Worm (Caenorhabditis elegans): Measurements from ENCODE around the gene idpp-4.

Gene idpp-4

DNA sequence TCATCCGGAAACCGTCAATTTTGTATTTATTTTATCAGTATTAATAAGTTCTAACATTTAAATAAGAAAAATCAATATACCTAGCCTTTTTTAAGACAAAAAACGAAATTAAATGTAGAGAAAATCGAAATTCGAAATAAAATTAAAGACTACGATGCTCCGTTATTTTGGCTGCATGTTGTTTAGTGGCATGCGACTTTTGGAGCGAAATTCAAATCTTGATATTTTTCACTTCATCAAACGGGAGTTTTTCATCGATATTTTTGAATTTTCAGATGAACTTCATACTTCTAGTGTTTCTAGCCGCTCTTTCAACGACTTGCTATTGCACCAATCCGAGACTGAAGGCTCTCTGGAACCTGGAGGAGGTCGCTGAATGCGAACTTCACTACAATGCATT lies 29.2 kb downstream of the idpp-4 start, which contains the start of gene C07E3.9:
TSS of gene C07E3.9 (plus strand) at position 270 of the 400 bp plus-strand sequence.
- TF ChIP-seq tbx-37 (GFP tag; conservative IDR thresholded peaks at IDR 0.05): no peak
- TF ChIP-seq ceh-13 (GFP tag; optimal IDR thresholded peaks at IDR 0.05): no peak
- no peak for TF ChIP-seq B0310.2 (tag; optimal IDR thresholded peaks at IDR 0.05)
- no peak for TF ChIP-seq ama-1 (optimal IDR thresholded peaks at IDR 0.05)
- TF ChIP-seq hmg-4 (GFP tag; optimal IDR thresholded peaks at IDR 0.05): no peak
- TF ChIP-seq flt-1 (GFP tag; IDR thresholded peaks at IDR 0.05): no peak
- no peak for TF ChIP-seq ets-7 (tag; optimal IDR thresholded peaks at IDR 0.05)

DNA sequence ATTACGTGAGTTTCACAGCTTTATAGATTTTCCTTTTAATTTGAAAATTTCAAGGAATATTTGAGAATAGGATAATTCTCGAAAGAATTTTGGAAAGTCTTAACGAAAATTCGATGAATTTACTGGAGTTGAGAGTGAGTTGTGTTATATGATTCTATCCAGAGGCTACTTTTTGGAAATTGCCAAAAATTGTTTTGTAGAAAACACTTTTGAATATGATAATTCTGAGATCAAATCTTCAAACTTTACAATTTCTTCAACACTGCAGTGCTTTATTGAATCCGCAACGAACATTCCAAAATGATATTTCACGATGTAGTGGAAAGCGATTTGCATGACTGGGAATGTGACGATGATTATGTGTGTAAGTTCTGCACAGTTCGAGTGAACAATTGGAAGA lies 30.7 kb downstream of the idpp-4 start, which contains the start of gene C07E3.8:
TSS of gene C07E3.8 (plus strand) at position 301 of the 400 bp plus-strand sequence.
- TF ChIP-seq hnd-1 (tag; optimal IDR thresholded peaks at IDR 0.05): no peak

DNA sequence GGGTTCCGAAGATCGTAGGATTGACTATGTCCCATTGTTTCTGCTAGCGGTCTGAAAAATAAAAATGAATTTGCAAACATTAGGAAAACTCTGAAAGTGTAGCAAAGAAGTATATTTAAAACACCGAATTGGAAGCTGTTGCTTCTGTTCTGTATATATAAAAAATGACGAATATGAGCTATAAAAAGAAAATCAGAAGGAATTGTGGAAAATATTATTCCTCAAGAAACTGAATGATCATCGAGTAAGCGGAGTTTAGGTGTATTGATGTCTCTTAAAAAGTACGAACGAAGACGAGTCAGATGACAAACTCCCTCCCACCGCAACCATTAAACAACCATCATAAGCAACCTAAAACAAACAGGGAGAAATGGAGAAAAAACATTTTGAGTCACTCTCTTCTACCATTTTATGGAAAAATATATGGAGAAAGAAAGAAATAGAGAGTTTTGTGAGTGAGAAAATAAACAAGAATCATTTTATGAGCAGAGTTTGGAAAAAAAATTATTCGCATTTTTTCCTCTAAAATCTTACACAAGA lies 36.3 kb downstream of the idpp-4 start, which contains the start of gene C07E3.3:
TSS of gene C07E3.3 (minus strand) at position 51 of the 540 bp plus-strand sequence.
- no peak for TF ChIP-seq hmbx-1 (tag; optimal IDR thresholded peaks at IDR 0.05)
- TF ChIP-seq aly-1 (tag; optimal IDR thresholded peaks at IDR 0.05): no peak
- TF ChIP-seq scrt-1 (GFP tag; IDR thresholded peaks at IDR 0.05): no peak
- no peak for TF ChIP-seq tbx-11 (GFP tag; IDR thresholded peaks at IDR 0.05)
- no peak for TF ChIP-seq sea-1 (GFP tag; conservative IDR thresholded peaks at IDR 0.05)
- TF ChIP-seq B0310.2 (tag; optimal IDR thresholded peaks at IDR 0.05): no peak

DNA sequence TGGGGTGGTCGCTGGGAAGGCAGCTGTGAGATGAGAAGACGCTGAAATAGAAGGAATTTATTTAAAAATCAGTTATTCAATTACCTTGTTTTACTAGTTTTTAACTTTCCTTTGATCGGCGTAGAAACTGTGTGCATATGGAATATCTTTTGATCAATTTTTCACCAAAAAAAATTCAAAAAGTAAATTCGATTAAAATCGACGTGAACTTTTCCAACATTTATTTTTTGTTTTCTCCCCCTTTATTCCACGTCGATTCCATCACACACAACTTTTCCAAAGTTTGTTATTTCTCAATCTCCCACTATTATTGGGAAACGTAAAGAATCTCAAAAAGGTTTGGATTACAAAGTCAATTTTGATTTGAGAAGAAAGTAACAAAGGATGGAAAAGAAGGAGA lies 39.2 kb downstream of the idpp-4 start, which contains the start of gene C07E3.4:
TSS of gene C07E3.4 (plus strand) at position 301 of the 400 bp plus-strand sequence.
- no peak for TF ChIP-seq pes-1 (GFP tag; IDR thresholded peaks at IDR 0.05)
- no peak for TF ChIP-seq B0310.2 (tag; optimal IDR thresholded peaks at IDR 0.05)
- TF ChIP-seq hnd-1 (tag; optimal IDR thresholded peaks at IDR 0.05): no peak
- no peak for TF ChIP-seq F13C5.2 (tag; optimal IDR thresholded peaks at IDR 0.05)
- TF ChIP-seq aly-1 (tag; optimal IDR thresholded peaks at IDR 0.05): no peak
- TF ChIP-seq tbx-11 (GFP tag; IDR thresholded peaks at IDR 0.05): no peak
- no peak for TF ChIP-seq ceh-13 (GFP tag; optimal IDR thresholded peaks at IDR 0.05)

DNA sequence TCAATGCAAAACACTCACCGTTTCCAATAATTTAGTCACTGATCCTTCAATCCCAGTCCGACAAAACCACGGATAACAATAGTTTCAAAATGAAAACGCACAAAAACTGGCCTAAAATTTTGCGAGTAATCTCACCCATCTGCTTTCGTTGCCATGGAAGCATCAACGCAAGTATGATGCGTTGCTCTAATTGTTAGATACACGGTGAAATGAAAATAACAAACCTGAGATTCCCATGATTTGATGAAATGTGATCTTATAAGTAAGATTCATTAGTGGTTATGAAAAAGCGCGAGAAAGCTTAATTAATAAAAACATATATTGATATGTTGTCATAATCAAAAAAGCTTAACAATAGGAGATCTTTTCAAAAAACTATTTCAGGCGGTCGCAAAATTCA lies 45.9 kb downstream of the idpp-4 start, which contains the start of gene ceh-57:
TSS of gene ceh-57 (minus strand) at position 95 of the 400 bp plus-strand sequence.
- TF ChIP-seq sea-1 (GFP tag; conservative IDR thresholded peaks at IDR 0.05) (no peak), ama-1 (optimal IDR thresholded peaks at IDR 0.05) (peak; percentile 65)

DNA sequence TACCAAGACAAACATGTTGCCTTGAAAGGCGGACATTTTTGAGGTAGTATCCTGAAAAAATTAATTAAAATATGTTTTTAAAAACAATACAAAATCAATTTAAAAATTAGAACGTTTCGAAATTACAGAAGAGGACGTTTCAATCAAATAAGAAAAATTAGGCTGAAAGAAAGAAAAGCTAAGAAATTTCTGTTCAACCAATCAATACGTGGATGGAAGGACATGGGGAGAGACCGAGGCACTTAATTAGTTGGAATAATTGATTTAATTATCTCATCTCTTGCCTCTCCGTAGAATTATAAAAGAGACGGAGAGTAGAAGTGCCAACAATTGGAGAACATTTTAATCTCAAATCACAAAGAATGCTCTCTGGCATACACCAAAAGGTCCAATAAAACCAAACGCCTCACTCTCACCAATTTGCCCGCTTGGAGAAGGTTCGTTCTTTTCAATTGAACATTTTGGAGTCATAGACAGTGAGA lies 48.3 kb downstream of the idpp-4 start, which contains the start of gene ceh-58:
TSS of gene ceh-58 (minus strand) at position 51 of the 482 bp plus-strand sequence.
- TF ChIP-seq tra-4 (tag; optimal IDR thresholded peaks at IDR 0.05) (no peak), F13C5.2 (tag; optimal IDR thresholded peaks at IDR 0.05) (no peak), ceh-13 (GFP tag; optimal IDR thresholded peaks at IDR 0.05) (no peak), ets-7 (tag; optimal IDR thresholded peaks at IDR 0.05) (no peak), hmg-4 (GFP tag; optimal IDR thresholded peaks at IDR 0.05) (no peak), hnd-1 (tag; optimal IDR thresholded peaks at IDR 0.05) (no peak), sea-1 (GFP tag; conservative IDR thresholded peaks at IDR 0.05) (no peak), hmbx-1 (tag; optimal IDR thresholded peaks at IDR 0.05) (no peak), scrt-1 (GFP tag; IDR thresholded peaks at IDR 0.05) (no peak), flt-1 (GFP tag; IDR thresholded peaks at IDR 0.05) (no peak), B0310.2 (tag; optimal IDR thresholded peaks at IDR 0.05) (no peak), tbx-37 (GFP tag; conservative IDR thresholded peaks at IDR 0.05) (no peak), aly-1 (tag; optimal IDR thresholded peaks at IDR 0.05) (no peak), ceh-36 (tag; optimal IDR thresholded peaks at IDR 0.05) (no peak), ama-1 (optimal IDR thresholded peaks at IDR 0.05) (no peak), tbx-11 (GFP tag; IDR thresholded peaks at IDR 0.05) (no peak)

DNA sequence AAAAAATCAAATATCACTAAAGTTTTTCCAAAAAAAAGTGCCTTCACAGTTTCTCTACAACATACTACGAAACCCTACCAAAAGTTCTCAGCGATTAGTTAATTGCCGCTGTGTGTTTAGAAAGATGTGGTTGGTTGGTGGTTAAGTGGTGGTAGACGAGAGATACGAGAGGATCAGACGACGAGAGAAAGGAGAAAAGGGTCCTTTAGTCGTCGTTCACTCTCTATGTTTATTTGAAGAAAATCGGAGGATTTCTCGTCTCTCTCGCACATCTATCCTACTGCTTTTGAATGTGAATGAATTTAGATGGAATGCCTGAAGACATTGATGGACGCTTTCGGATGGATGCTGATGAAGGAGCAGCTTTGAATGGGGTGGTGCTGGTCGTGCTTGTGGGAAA lies 49.6 kb downstream of the idpp-4 start:
- no peak for TF ChIP-seq ets-7 (tag; optimal IDR thresholded peaks at IDR 0.05)
- TF ChIP-seq F13C5.2 (tag; optimal IDR thresholded peaks at IDR 0.05): peak; percentile 33
- TF ChIP-seq hmg-4 (GFP tag; optimal IDR thresholded peaks at IDR 0.05): peak; percentile 72

DNA sequence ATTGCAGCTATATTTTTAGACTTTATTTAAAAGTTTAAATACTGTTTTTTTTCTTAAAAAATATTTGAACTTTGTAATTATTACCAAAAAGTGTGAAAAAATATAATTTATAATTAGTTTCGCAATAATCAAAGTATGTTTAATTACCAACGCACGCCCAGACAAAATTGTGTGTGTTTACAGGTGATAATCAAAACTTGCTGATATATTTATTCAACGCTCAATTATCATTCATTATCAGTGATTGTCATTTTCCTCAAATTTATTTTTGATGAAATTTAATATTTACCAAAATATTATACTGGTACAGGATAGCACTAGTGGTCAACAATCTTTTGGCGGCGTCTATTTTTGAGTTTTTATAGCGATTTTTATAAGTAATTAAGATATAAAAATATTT lies 51.8 kb downstream of the idpp-4 start:
- no peak for TF ChIP-seq aly-1 (tag; optimal IDR thresholded peaks at IDR 0.05)
- no peak for TF ChIP-seq B0310.2 (tag; optimal IDR thresholded peaks at IDR 0.05)
- no peak for TF ChIP-seq sea-1 (GFP tag; conservative IDR thresholded peaks at IDR 0.05)
- TF ChIP-seq tbx-37 (GFP tag; conservative IDR thresholded peaks at IDR 0.05): no peak
- TF ChIP-seq tra-4 (tag; optimal IDR thresholded peaks at IDR 0.05): no peak
- no peak for TF ChIP-seq ceh-13 (GFP tag; optimal IDR thresholded peaks at IDR 0.05)
- TF ChIP-seq tbx-11 (GFP tag; IDR thresholded peaks at IDR 0.05): no peak
- TF ChIP-seq flt-1 (GFP tag; IDR thresholded peaks at IDR 0.05): no peak
- TF ChIP-seq F13C5.2 (tag; optimal IDR thresholded peaks at IDR 0.05): no peak
- no peak for TF ChIP-seq ama-1 (optimal IDR thresholded peaks at IDR 0.05)
- no peak for TF ChIP-seq hmbx-1 (tag; optimal IDR thresholded peaks at IDR 0.05)
- TF ChIP-seq pes-1 (GFP tag; IDR thresholded peaks at IDR 0.05): no peak
- no peak for TF ChIP-seq scrt-1 (GFP tag; IDR thresholded peaks at IDR 0.05)
- TF ChIP-seq hmg-4 (GFP tag; optimal IDR thresholded peaks at IDR 0.05): no peak
- no peak for TF ChIP-seq ceh-36 (tag; optimal IDR thresholded peaks at IDR 0.05)
